Worm (Caenorhabditis elegans) whole organism, L4 larva: ENCODE results near the gene C15H7.3.

ENCODE experiments used
- F26F4.8 ChIP-seq: fragments of 200-800 bp; sonication (Bioruptor generic); conservative IDR thresholded peaks from 2 replicates; pipeline ENCODE4 v1.3.6; 2022; ENCODE audit warnings: missing genetic modification characterization, missing compliant biosample characterization
- Y5F2A.4 ChIP-seq: fragments of 200-800 bp; sonication (Bioruptor generic); optimal IDR thresholded peaks from 2 replicates; lab custom pipeline; 2018; ENCODE audit warnings: mild to moderate bottlenecking, missing genetic modification characterization, missing compliant biosample characterization
- aha-1 ChIP-seq: fragments of 150-350 bp; peaks from one replicate; lab custom pipeline; 2014; ENCODE audit warnings: missing biosample characterization, missing genetic modification characterization
- ceh-20 ChIP-seq: fragments of 200-800 bp; sonication (Bioruptor generic); IDR thresholded peaks from 2 replicates; pipeline ENCODE4 v1.3.6; 2022; ENCODE audit warnings: missing genetic modification reagents, missing genetic modification characterization, missing compliant biosample characterization
- ceh-32 ChIP-seq: sonication (generic microtip); optimal IDR thresholded peaks from 2 replicates; lab custom pipeline; 2016; ENCODE audit warnings: mild to moderate bottlenecking, missing genetic modification characterization, missing compliant biosample characterization; ENCODE audit not compliant: poor library complexity
- ceh-82 ChIP-seq: sonication (generic microtip); optimal IDR thresholded peaks from 2 replicates; lab custom pipeline; 2017; ENCODE audit warnings: missing biosample characterization, missing genetic modification characterization
- daf-16 ChIP-seq, 3 experiments: sonication (generic microtip); optimal IDR thresholded peaks; 2 replicates each; lab custom pipeline; 2016 to 2017; ENCODE audit warnings: missing genetic modification characterization in 3 of 3, missing genetic modification reagents in 3 of 3, mild to moderate bottlenecking in 2 of 3, missing compliant biosample characterization in 2 of 3, missing biosample characterization in 1 of 3, moderate library complexity in 1 of 3
- dmd-9 ChIP-seq: fragments of 200-800 bp; sonication (Bioruptor generic); IDR thresholded peaks from 2 replicates; pipeline ENCODE4 v1.3.6; 2022; ENCODE audit warnings: missing genetic modification reagents, missing genetic modification characterization, missing compliant biosample characterization
- dpl-1 ChIP-seq: fragments of 150-350 bp; optimal IDR thresholded peaks from 2 replicates; lab custom pipeline; 2014; ENCODE audit warnings: missing biosample characterization, missing genetic modification reagents, missing genetic modification characterization
- duxl-1 ChIP-seq: sonication (generic microtip); optimal IDR thresholded peaks from 2 replicates; lab custom pipeline; 2016; ENCODE audit warnings: mild to moderate bottlenecking, missing genetic modification characterization, moderate library complexity, missing compliant biosample characterization; ENCODE audit not compliant: poor library complexity
- dve-1 ChIP-seq: sonication (generic microtip); optimal IDR thresholded peaks from 2 replicates; lab custom pipeline; 2017; ENCODE audit warnings: antibody characterized with exemption, mild to moderate bottlenecking, missing genetic modification characterization, missing compliant biosample characterization; ENCODE audit not compliant: insufficient read depth
- egl-43 ChIP-seq: fragments of 200-800 bp; sonication (Bioruptor generic); IDR thresholded peaks from 2 replicates; pipeline ENCODE4 v1.3.6; 2022; ENCODE audit warnings: missing genetic modification reagents, missing genetic modification characterization, missing compliant biosample characterization
- hlh-11 ChIP-seq: fragments of 200-800 bp; sonication (Bioruptor generic); optimal IDR thresholded peaks from 2 replicates; lab custom pipeline; 2018; ENCODE audit warnings: mild to moderate bottlenecking, missing genetic modification characterization, missing compliant biosample characterization
- hlh-30 ChIP-seq: sonication (generic microtip); optimal IDR thresholded peaks from 2 replicates; lab custom pipeline; 2017; ENCODE audit warnings: antibody characterized with exemption, mild to moderate bottlenecking, missing genetic modification characterization, missing compliant biosample characterization; ENCODE audit not compliant: insufficient read depth
- lin-15B ChIP-seq: fragments of 150-350 bp; sonication (generic microtip); optimal IDR thresholded peaks from 3 replicates; lab custom pipeline; 2014; ENCODE audit warnings: missing biosample characterization, missing genetic modification characterization
- lsy-2 ChIP-seq, 2 experiments: fragments of 150-350 bp in 1 of 2; sonication (generic microtip) in 1 of 2; optimal IDR thresholded peaks; 2 replicates each; lab custom pipeline; 2014 to 2017; ENCODE audit warnings: missing biosample characterization in 2 of 2, missing genetic modification characterization in 2 of 2
- mes-2 ChIP-seq: sonication (generic microtip); optimal IDR thresholded peaks from 2 replicates; lab custom pipeline; 2016; ENCODE audit warnings: missing genotype, mild to moderate bottlenecking, missing genetic modification characterization, missing compliant biosample characterization; ENCODE audit not compliant: poor library complexity, severe bottlenecking
- nhr-41 ChIP-seq: fragments of 200-800 bp; sonication (Bioruptor generic); IDR thresholded peaks from 2 replicates; pipeline ENCODE4 v1.3.6; 2022; ENCODE audit warnings: missing genetic modification reagents, missing genetic modification characterization, missing compliant biosample characterization
- nhr-48 ChIP-seq: sonication (generic microtip); optimal IDR thresholded peaks from 2 replicates; lab custom pipeline; 2016; ENCODE audit warnings: mild to moderate bottlenecking, missing genetic modification characterization, missing compliant biosample characterization
- nhr-6 ChIP-seq: fragments of 150-350 bp; optimal IDR thresholded peaks from 2 replicates; lab custom pipeline; 2014; ENCODE audit warnings: missing biosample characterization, missing genetic modification characterization
- nhr-76 ChIP-seq: fragments of 150-350 bp; optimal IDR thresholded peaks from 2 replicates; lab custom pipeline; 2014; ENCODE audit warnings: missing biosample characterization, missing genetic modification characterization
- php-3 ChIP-seq: fragments of 200-800 bp; sonication (Bioruptor generic); IDR thresholded peaks from 2 replicates; pipeline ENCODE4 v1.3.6; 2022; ENCODE audit warnings: missing genetic modification reagents, missing genetic modification characterization, missing compliant biosample characterization
- pqm-1 ChIP-seq: sonication (generic microtip); optimal IDR thresholded peaks from 2 replicates; lab custom pipeline; 2017; ENCODE audit warnings: missing biosample characterization, missing genetic modification characterization
- saeg-2 ChIP-seq: fragments of 200-800 bp; sonication (Bioruptor generic); IDR thresholded peaks from 2 replicates; pipeline ENCODE4 v1.3.6; 2022; ENCODE audit warnings: missing genetic modification reagents, missing genetic modification characterization, missing compliant biosample characterization
- sdz-12 ChIP-seq: fragments of 200-800 bp; sonication (Bioruptor generic); optimal IDR thresholded peaks from 2 replicates; lab custom pipeline; 2018; ENCODE audit warnings: mild to moderate bottlenecking, missing genetic modification characterization, missing compliant biosample characterization
- set-16 ChIP-seq: fragments of 200-800 bp; sonication (Bioruptor generic); IDR thresholded peaks from 2 replicates; pipeline ENCODE4 v1.3.6; 2022; ENCODE audit warnings: missing genetic modification reagents, missing genetic modification characterization, missing compliant biosample characterization
- snpc-1.2 ChIP-seq: fragments of 200-800 bp; sonication (Bioruptor generic); IDR thresholded peaks from 2 replicates; pipeline ENCODE4 v1.3.6; 2022; ENCODE audit warnings: missing genetic modification reagents, missing genetic modification characterization, missing compliant biosample characterization
- tra-1 ChIP-seq: fragments of 200-800 bp; sonication (Bioruptor generic); IDR thresholded peaks from 2 replicates; pipeline ENCODE4 v1.3.6; 2022; ENCODE audit warnings: missing genetic modification reagents, missing genetic modification characterization, missing compliant biosample characterization
- unc-39 ChIP-seq: sonication (generic microtip); optimal IDR thresholded peaks from 2 replicates; lab custom pipeline; 2017; ENCODE audit warnings: missing biosample characterization, missing genetic modification characterization
- unc-62 ChIP-seq, 3 experiments: fragments of 150-350 bp in 1 of 3; sonication (generic microtip); optimal IDR thresholded peaks in 2 of 3; peaks in 1 of 3; 1 replicate in 1 of 3; 2 replicates in 2 of 3; lab custom pipeline; 2014 to 2017; ENCODE audit warnings: missing biosample characterization in 3 of 3, missing genetic modification characterization in 3 of 3, missing genetic modification reagents in 3 of 3, missing genotype in 1 of 3
- zfp-3 ChIP-seq: fragments of 200-800 bp; sonication (Bioruptor generic); conservative IDR thresholded peaks from 2 replicates; pipeline ENCODE4 v1.3.6; 2022; ENCODE audit warnings: missing genetic modification reagents, missing genetic modification characterization, missing compliant biosample characterization
- zip-11 ChIP-seq: fragments of 200-800 bp; sonication (Bioruptor generic); IDR thresholded peaks from 2 replicates; pipeline ENCODE4 v1.3.6; 2022; ENCODE audit warnings: missing genetic modification characterization, missing compliant biosample characterization
- ztf-11 ChIP-seq: fragments of 150-350 bp; optimal IDR thresholded peaks from 2 replicates; lab custom pipeline; 2014; ENCODE audit warnings: missing biosample characterization, missing genetic modification characterization

The C15H7.3 gene

DNA sequence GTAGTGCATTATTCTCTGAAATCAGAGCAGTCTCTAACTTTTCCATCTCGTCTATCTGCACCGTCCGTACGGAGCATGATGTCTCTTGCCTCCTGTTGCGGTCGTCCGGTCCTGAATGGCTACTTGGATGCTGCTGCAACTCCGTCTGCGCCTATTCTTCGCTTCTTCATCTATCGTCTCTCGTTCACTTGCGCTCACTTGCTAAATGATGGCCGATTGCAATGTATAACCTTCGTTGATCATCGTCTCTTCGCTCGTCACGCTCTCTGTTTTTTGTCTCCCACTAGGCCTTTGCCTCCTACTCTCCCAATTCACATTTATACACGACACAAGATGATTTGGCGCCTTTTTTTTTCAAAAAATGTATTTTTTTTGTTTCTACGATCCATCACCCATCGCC, 45.6 kb upstream of the C15H7.3 start (continued):
- TF ChIP-seq unc-39 (tag; lab: Kevin White, UChicago) (no peak), lin-15B (no peak), ceh-32 (no peak), ceh-20 (GFP tag; lab: Robert Waterston, UW) (peak; percentile 63), ztf-11 (tag; lab: Kevin White, UChicago) (no peak), pqm-1 (tag; lab: Kevin White, UChicago) (no peak), set-16 (GFP tag; lab: Robert Waterston, UW) (0 out of 2 replicates have a peak, but pooled peaks have one; percentile 18), Y5F2A.4 (no peak)

DNA sequence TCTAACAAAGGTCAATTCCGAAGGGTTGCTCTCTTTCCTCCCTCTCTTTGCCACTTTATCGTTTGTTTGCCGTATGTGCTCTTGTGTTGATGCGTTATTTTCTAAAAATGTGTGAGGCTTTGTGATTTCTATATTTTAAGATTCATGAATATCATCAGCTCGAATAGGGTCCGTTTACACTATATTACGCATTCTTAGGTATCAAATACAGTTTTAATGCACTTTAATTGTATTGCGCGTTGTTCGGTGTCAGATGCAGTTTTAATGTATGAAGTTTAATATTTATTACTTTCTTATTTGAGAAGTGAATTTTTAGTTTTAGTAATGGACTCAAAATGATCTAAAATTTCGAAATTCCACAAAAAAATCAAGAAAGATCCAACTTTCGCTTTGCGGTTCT, 44.6 kb upstream of the C15H7.3 start, which contains the start of gene bud-31:
TSS of gene bud-31 (minus strand) at position 101 of the 400 bp plus-strand sequence.
- TF ChIP-seq sdz-12 (GFP tag; lab: Kevin White, UChicago) (no peak), lsy-2 (tag; optimal IDR thresholded peaks at IDR 0.05; lab: Kevin White, UChicago) (no peak), nhr-41 (GFP tag; lab: Robert Waterston, UW) (no peak), egl-43 (no peak), tra-1 (no peak), dmd-9 (GFP tag; lab: Robert Waterston, UW) (no peak), F26F4.8 (no peak), hlh-11 (tag; lab: Kevin White, UChicago) (no peak)
- TF ChIP-seq, all 104 proteins: peak for 0

DNA sequence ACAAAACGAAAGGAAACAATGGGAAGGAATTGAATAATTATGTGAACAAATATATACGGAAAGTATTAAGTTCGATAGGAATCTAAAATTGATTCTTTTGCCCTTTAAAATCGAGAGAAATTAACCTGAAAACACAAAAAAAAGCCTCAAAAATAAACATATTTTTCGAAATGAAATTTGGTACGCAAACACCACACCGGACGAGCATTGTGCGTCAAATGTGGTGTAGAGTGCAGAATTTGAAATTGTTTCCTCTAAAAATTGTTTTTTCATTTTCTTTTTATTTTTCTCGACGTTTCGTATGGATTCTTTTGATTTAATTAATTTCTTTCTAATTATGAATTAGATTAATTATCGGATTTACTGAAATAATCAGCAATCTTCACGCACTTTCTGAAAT, 43.6 kb upstream of the C15H7.3 start:
- TF ChIP-seq saeg-2 (GFP tag; lab: Robert Waterston, UW) (no peak), ceh-82 (tag; lab: Kevin White, UChicago) (no peak), unc-39 (tag; lab: Kevin White, UChicago) (no peak), mes-2 (tag; lab: Kevin White, UChicago) (peak; percentile 47), nhr-6 (tag; lab: Kevin White, UChicago) (peak; percentile 39), dpl-1 (GFP tag; lab: Kevin White, UChicago) (peak; percentile 32), hlh-30 (tag; lab: Kevin White, UChicago) (peak; percentile 13), lsy-2 (tag; optimal IDR thresholded peaks at IDR 0.05; lab: Kevin White, UChicago) (peak in 1 of 2 experiments; percentile 33), nhr-48 (no peak), daf-16 (GFP tag; optimal IDR thresholded peaks at IDR 0.05; lab: Kevin White, UChicago) (no peak), daf-16 (tag; optimal IDR thresholded peaks at IDR 0.05; lab: Kevin White, UChicago) (peak; percentile 16)

DNA sequence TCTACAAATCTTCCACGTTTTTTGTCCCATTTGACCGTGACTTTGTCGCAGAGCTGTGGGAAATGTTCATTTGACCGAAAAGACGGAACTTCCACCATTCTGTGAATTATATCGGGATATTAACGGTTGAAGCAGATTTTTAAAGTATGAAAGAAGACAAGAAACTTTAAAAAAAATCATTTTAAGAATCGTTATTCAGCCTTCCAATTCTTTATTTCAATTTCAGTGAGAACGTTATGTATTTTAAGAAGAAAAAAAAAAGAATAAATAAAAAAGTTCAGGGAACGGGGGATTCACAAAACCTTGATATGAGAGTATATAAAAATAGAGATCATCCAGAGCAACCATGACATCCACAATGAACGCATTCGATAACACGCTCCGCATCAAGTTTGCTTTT, 42.7 kb upstream of the C15H7.3 start, which contains the start of gene set-3:
TSS of gene set-3 (minus strand) at position 101 of the 400 bp plus-strand sequence.
- no peak for TF ChIP-seq duxl-1 (tag; lab: Kevin White, UChicago)
- peak; percentile 9 for TF ChIP-seq aha-1 (tag; lab: Kevin White, UChicago)

DNA sequence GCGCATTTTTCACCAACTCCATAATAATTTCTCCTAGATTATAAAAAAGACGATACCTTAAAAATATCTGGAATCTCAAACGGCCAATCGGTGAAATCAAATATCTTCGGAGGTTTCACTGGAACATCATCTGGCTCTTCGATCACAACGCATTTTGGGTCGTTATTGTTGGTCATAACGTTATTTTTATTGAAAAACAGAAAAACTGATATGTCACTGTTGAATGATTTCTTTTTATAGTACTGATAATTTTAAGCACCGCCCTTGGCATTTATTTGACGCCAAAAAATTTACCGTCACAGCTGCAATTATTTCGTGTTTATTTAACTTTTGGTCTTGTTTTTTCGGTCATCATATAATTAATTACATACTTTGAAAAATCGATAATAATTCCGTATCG, 38.3 kb upstream of the C15H7.3 start, which contains the start of gene best-5:
TSS of gene best-5 (minus strand) at position 210 of the 400 bp plus-strand sequence.
- no peak for TF ChIP-seq zfp-3 (GFP tag; lab: Robert Waterston, UW)
- TF ChIP-seq daf-16 (GFP tag; optimal IDR thresholded peaks at IDR 0.05; lab: Kevin White, UChicago): no peak
- peak; percentile 53 for TF ChIP-seq daf-16 (tag; optimal IDR thresholded peaks at IDR 0.05; lab: Kevin White, UChicago)
- no peak for TF ChIP-seq ztf-11 (tag; lab: Kevin White, UChicago)
- no peak for TF ChIP-seq nhr-76 (tag; lab: Kevin White, UChicago)
- peak; percentile 68 for TF ChIP-seq php-3 (GFP tag; lab: Robert Waterston, UW)
- no peak for TF ChIP-seq saeg-2 (GFP tag; lab: Robert Waterston, UW)
- TF ChIP-seq hlh-11 (tag; lab: Kevin White, UChicago): peak; percentile 8
- TF ChIP-seq snpc-1.2 (GFP tag; lab: Robert Waterston, UW): no peak
- TF ChIP-seq unc-62 (GFP tag; optimal IDR thresholded peaks at IDR 0.05 in 1 of 2; lab: Kevin White, UChicago): peak in 1 of 2 experiments; percentile 17
- no peak for TF ChIP-seq unc-62 (tag; optimal IDR thresholded peaks at IDR 0.05; lab: Kevin White, UChicago)
- peak; percentile 35 for TF ChIP-seq dve-1 (tag; lab: Kevin White, UChicago)
- no peak for TF ChIP-seq zip-11 (GFP tag; lab: Robert Waterston, UW)
